Fruit fly (Drosophila melanogaster) whole organism, embryonic: ENCODE measurements around the gene stet.

ENCODE experiments used
- Bdp1 ChIP-seq: fragments of 200-800 bp; sonication (Bioruptor generic); optimal IDR thresholded peaks from 3 replicates; lab custom pipeline; 2016; ENCODE audit warnings: missing biosample characterization, missing genetic modification characterization
- CG15696 ChIP-seq: fragments of 200-800 bp; sonication (Bioruptor generic); optimal IDR thresholded peaks from 2 replicates; lab custom pipeline; 2019; ENCODE audit warnings: missing biosample characterization, mild to moderate bottlenecking, missing genetic modification characterization, moderate library complexity
- CG2116 ChIP-seq: fragments of 200-800 bp; sonication (Bioruptor generic); optimal IDR thresholded peaks from 3 replicates; lab custom pipeline; 2018; ENCODE audit warnings: missing biosample characterization, mild to moderate bottlenecking, missing genetic modification characterization
- CG2712 ChIP-seq: fragments of 200-800 bp; optimal IDR thresholded peaks from 3 replicates; lab custom pipeline; 2019; ENCODE audit warnings: missing biosample characterization, mild to moderate bottlenecking, missing genetic modification characterization, moderate library complexity
- CG30403 ChIP-seq: fragments of 200-800 bp; sonication (Bioruptor generic); optimal IDR thresholded peaks from 3 replicates; lab custom pipeline; 2016; ENCODE audit warnings: missing biosample characterization, missing genetic modification characterization
- CG31388 ChIP-seq: fragments of 200-800 bp; sonication (Bioruptor generic); optimal IDR thresholded peaks from 2 replicates; lab custom pipeline; 2016; ENCODE audit warnings: missing biosample characterization, missing genetic modification characterization
- CG3995 ChIP-seq: fragments of 200-800 bp; sonication (Bioruptor generic); optimal IDR thresholded peaks from 3 replicates; lab custom pipeline; 2016; ENCODE audit warnings: missing biosample characterization, missing genetic modification characterization
- CG4360 ChIP-seq: fragments of 200-800 bp; sonication (Bioruptor generic); IDR thresholded peaks from 2 replicates; pipeline ENCODE4 v1.3.6; 2022; ENCODE audit warnings: missing biosample characterization, missing genetic modification characterization
- CG4404 ChIP-seq: fragments of 200-800 bp; sonication (Bioruptor generic); IDR thresholded peaks from 2 replicates; pipeline ENCODE4 v1.3.6; 2022; ENCODE audit warnings: missing biosample characterization, missing genetic modification characterization
- CG4820 ChIP-seq: fragments of 200-800 bp; sonication (Bioruptor generic); optimal IDR thresholded peaks from 3 replicates; lab custom pipeline; 2016; ENCODE audit warnings: missing biosample characterization, missing genetic modification characterization
- CG4854 ChIP-seq: fragments of 200-800 bp; sonication (Bioruptor generic); optimal IDR thresholded peaks from 2 replicates; lab custom pipeline; 2016; ENCODE audit warnings: missing biosample characterization, missing genetic modification characterization, inconsistent platforms
- CG5245 ChIP-seq: fragments of 200-800 bp; sonication (Bioruptor generic); optimal IDR thresholded peaks from 3 replicates; lab custom pipeline; 2016; ENCODE audit warnings: missing biosample characterization, missing genetic modification characterization
- CG6791 ChIP-seq: fragments of 200-800 bp; sonication (Bioruptor generic); IDR thresholded peaks from 3 replicates; pipeline ENCODE4 v1.3.6; 2022; ENCODE audit warnings: missing biosample characterization, missing genetic modification characterization; ENCODE audit not compliant: partially characterized antibody
- CG8089 ChIP-seq: fragments of 200-800 bp; sonication (Bioruptor generic); optimal IDR thresholded peaks from 3 replicates; lab custom pipeline; 2016; ENCODE audit warnings: missing biosample characterization, missing genetic modification characterization
- CG8290 ChIP-seq, 3 experiments: fragments of 200-800 bp; sonication (Bioruptor generic); optimal IDR thresholded peaks; 2 replicates each; lab custom pipeline; 2016 to 2019; ENCODE audit warnings: missing biosample characterization in 3 of 3, missing genetic modification characterization in 3 of 3, mild to moderate bottlenecking in 2 of 3, moderate library complexity in 1 of 3
- CG8765 ChIP-seq: fragments of 200-800 bp; sonication (Bioruptor generic); IDR thresholded peaks from 2 replicates; pipeline ENCODE4 v1.3.6; 2022; ENCODE audit warnings: missing biosample characterization, missing genetic modification characterization
- CTCF ChIP-seq: fragments of 200-800 bp; sonication (Bioruptor generic); optimal IDR thresholded peaks from 2 replicates; lab custom pipeline; 2017; ENCODE audit warnings: missing biosample characterization, mild to moderate bottlenecking, missing genetic modification characterization, moderate library complexity
- CoRest ChIP-seq: fragments of 200-800 bp; sonication (Bioruptor generic); optimal IDR thresholded peaks from 3 replicates; lab custom pipeline; 2018; ENCODE audit warnings: missing biosample characterization, mild to moderate bottlenecking, missing genetic modification characterization, moderate library complexity
- E2f2 ChIP-seq: fragments of 200-800 bp; sonication (Bioruptor generic); IDR thresholded peaks from 2 replicates; pipeline ENCODE4 v1.3.6; 2022; ENCODE audit warnings: missing biosample characterization, missing genetic modification characterization
- Gug ChIP-seq: fragments of 200-800 bp; sonication (Bioruptor generic); IDR thresholded peaks from 4 replicates; pipeline ENCODE4 v1.3.6; 2022; ENCODE audit warnings: missing biosample characterization, missing genetic modification characterization
- H2.0 ChIP-seq: fragments of 200-800 bp; sonication (Bioruptor generic); IDR thresholded peaks from 2 replicates; pipeline ENCODE4 v1.3.6; 2022; ENCODE audit warnings: missing biosample characterization, missing genetic modification characterization
- Hmx ChIP-seq: fragments of 200-800 bp; sonication (Bioruptor generic); optimal IDR thresholded peaks from 2 replicates; lab custom pipeline; 2016; ENCODE audit warnings: missing biosample characterization, missing genetic modification characterization
- Hr39 ChIP-seq: fragments of >200 bp; optimal IDR thresholded peaks from 2 replicates; lab custom pipeline; 2017
- Hr51 ChIP-seq, 2 experiments: fragments of 200-800 bp; sonication (Bioruptor generic); optimal IDR thresholded peaks; 2 replicates in 1 of 2; 3 replicates in 1 of 2; lab custom pipeline; 2016 to 2018; ENCODE audit warnings: missing biosample characterization in 2 of 2, missing genetic modification characterization in 2 of 2, mild to moderate bottlenecking in 1 of 2, moderate library complexity in 1 of 2
- Myb ChIP-seq: fragments of 200-800 bp; sonication (Bioruptor generic); optimal IDR thresholded peaks from 2 replicates; lab custom pipeline; 2016; ENCODE audit warnings: missing biosample characterization, missing genetic modification characterization
- NC2β ChIP-seq: fragments of 200-800 bp; sonication (Bioruptor generic); optimal IDR thresholded peaks from 2 replicates; lab custom pipeline; 2016; ENCODE audit warnings: missing biosample characterization, missing genetic modification characterization
- Nf-YB ChIP-seq: fragments of 200-800 bp; sonication (Bioruptor generic); optimal IDR thresholded peaks from 3 replicates; lab custom pipeline; 2019; ENCODE audit warnings: missing biosample characterization, mild to moderate bottlenecking, missing genetic modification characterization, moderate library complexity
- NfI ChIP-seq: fragments of 200-800 bp; sonication (Bioruptor generic); optimal IDR thresholded peaks from 3 replicates; lab custom pipeline; 2018; ENCODE audit warnings: missing biosample characterization, mild to moderate bottlenecking, missing genetic modification characterization, moderate library complexity
- PHDP ChIP-seq: fragments of 200-800 bp; sonication (Bioruptor generic); optimal IDR thresholded peaks from 3 replicates; lab custom pipeline; 2018; ENCODE audit warnings: missing biosample characterization, mild to moderate bottlenecking, missing genetic modification characterization, moderate library complexity
- Rfx ChIP-seq: fragments of 200-800 bp; sonication (Bioruptor generic); IDR thresholded peaks from 2 replicates; pipeline ENCODE4 v1.3.6; 2022; ENCODE audit warnings: missing biosample characterization, missing genetic modification characterization
- Rx ChIP-seq: fragments of 200-800 bp; sonication (Bioruptor generic); IDR thresholded peaks from 2 replicates; pipeline ENCODE4 v1.3.6; 2022; ENCODE audit warnings: missing biosample characterization, missing genetic modification characterization
- Sox100B ChIP-seq: fragments of 200-800 bp; sonication (Bioruptor generic); optimal IDR thresholded peaks from 3 replicates; lab custom pipeline; 2018; ENCODE audit warnings: missing biosample characterization, mild to moderate bottlenecking, missing genetic modification characterization
- Vsx1 ChIP-seq: fragments of 200-800 bp; sonication (Bioruptor generic); optimal IDR thresholded peaks from 2 replicates; lab custom pipeline; 2017; ENCODE audit warnings: missing biosample characterization, mild to moderate bottlenecking, missing genetic modification characterization, missing genetic modification reagents
- ab ChIP-seq: fragments of 200-800 bp; sonication (Bioruptor generic); optimal IDR thresholded peaks from 2 replicates; lab custom pipeline; 2016; ENCODE audit warnings: missing biosample characterization, missing genetic modification characterization
- aop ChIP-seq: fragments of 200-800 bp; sonication (Bioruptor generic); IDR thresholded peaks from 2 replicates; pipeline ENCODE4 v1.3.6; 2022; ENCODE audit warnings: missing biosample characterization, missing genetic modification characterization
- chif ChIP-seq, 2 experiments: fragments of 200-800 bp; sonication (Bioruptor generic); optimal IDR thresholded peaks; 3 replicates each; lab custom pipeline; 2016; ENCODE audit warnings: missing biosample characterization in 2 of 2, missing genetic modification characterization in 2 of 2
- cwo ChIP-seq: fragments of 200-800 bp; sonication (Bioruptor generic); optimal IDR thresholded peaks from 3 replicates; lab custom pipeline; 2017; ENCODE audit warnings: missing biosample characterization, missing genetic modification characterization, mild to moderate bottlenecking, moderate library complexity, missing genetic modification reagents
- dmrt99B ChIP-seq: fragments of 200-800 bp; sonication (Bioruptor generic); optimal IDR thresholded peaks from 2 replicates; lab custom pipeline; 2018; ENCODE audit warnings: missing biosample characterization, mild to moderate bottlenecking, missing genetic modification characterization, moderate library complexity
- en ChIP-seq: fragments of 200-800 bp; sonication (Bioruptor generic); optimal IDR thresholded peaks from 2 replicates; lab custom pipeline; 2016; ENCODE audit warnings: missing biosample characterization, missing genetic modification characterization
- inv ChIP-seq: fragments of 200-800 bp; sonication (Bioruptor generic); IDR thresholded peaks from 2 replicates; pipeline ENCODE4 v1.3.6; 2022; ENCODE audit warnings: missing biosample characterization, missing genetic modification characterization; ENCODE audit not compliant: partially characterized antibody
- kni ChIP-seq: fragments of 200-800 bp; sonication (Bioruptor generic); optimal IDR thresholded peaks from 3 replicates; lab custom pipeline; 2017; ENCODE audit warnings: mild to moderate bottlenecking, missing biosample characterization, missing genetic modification reagents, missing genetic modification characterization
- mam ChIP-seq: fragments of 200-800 bp; sonication (Bioruptor generic); optimal IDR thresholded peaks from 3 replicates; lab custom pipeline; 2016; ENCODE audit warnings: missing biosample characterization, missing genetic modification characterization
- nau ChIP-seq: fragments of 200-800 bp; sonication (Bioruptor generic); optimal IDR thresholded peaks from 3 replicates; lab custom pipeline; 2017; ENCODE audit warnings: missing biosample characterization, mild to moderate bottlenecking, missing genetic modification characterization, missing genetic modification reagents
- odd ChIP-seq: fragments of 200-800 bp; sonication (Bioruptor generic); optimal IDR thresholded peaks from 2 replicates; lab custom pipeline; 2017; ENCODE audit warnings: missing biosample characterization, mild to moderate bottlenecking, missing genetic modification characterization
- otp ChIP-seq: fragments of 200-800 bp; sonication (Bioruptor generic); IDR thresholded peaks from 3 replicates; pipeline ENCODE4, ENCODE4 v1.3.6; 2022; ENCODE audit warnings: missing biosample characterization, missing genetic modification characterization
- sens-2 ChIP-seq: fragments of 200-800 bp; sonication (Bioruptor generic); IDR thresholded peaks from 2 replicates; pipeline ENCODE4 v1.3.6; 2022; ENCODE audit warnings: missing biosample characterization, missing genetic modification characterization
- shn ChIP-seq: fragments of 200-800 bp; sonication (Bioruptor generic); optimal IDR thresholded peaks from 3 replicates; lab custom pipeline; 2016; ENCODE audit warnings: missing biosample characterization, missing genetic modification characterization
- tgo ChIP-seq: fragments of 200-800 bp; sonication (Bioruptor generic); IDR thresholded peaks from 3 replicates; pipeline ENCODE4 v1.3.6; 2022; ENCODE audit warnings: missing biosample characterization, missing genetic modification characterization
- wek ChIP-seq: fragments of 200-800 bp; sonication (Bioruptor generic); optimal IDR thresholded peaks from 3 replicates; lab custom pipeline; 2018; ENCODE audit warnings: missing biosample characterization, mild to moderate bottlenecking, missing genetic modification characterization, moderate library complexity

The stet gene

DNA sequence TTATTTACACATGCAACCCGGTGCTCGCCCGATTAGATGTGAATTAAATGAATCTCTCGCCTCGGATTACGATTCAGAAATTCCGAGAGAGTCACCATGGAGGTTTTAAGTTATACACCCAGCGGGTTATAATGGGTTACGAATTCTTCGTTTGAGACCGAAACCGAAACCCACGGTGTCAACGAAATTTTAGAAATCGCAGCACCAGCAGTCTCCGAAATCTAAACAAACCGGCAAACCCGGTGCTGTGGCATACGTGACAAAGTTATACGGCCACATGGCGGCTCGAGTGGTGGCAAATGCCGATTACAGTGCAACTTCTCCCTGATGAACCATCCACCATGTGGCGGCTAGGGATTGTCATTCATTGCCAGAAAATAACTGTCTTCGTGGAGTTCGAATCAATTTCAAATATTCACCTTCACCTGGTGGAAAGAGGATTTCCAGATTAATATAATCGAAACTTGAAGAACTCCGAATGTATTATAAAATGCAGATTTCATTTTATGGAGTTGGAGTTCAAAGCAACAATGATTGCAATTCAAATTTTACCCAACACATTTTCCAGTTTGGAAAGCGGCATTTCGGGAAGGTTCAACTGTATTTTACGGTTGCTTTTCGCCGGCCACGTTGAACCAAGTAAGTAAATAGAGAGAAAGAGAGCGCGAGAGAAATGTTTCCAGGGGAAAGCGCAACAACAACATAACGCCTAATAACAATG lies 26.6 kb upstream of the stet start (continued):
- TF ChIP-seq Vsx1 (GFP tag; lab: Kevin White, UChicago) (peak; percentile 1), en (no peak), Sox100B (GFP tag; lab: Kevin White, UChicago) (peak; percentile 83), CTCF (GFP tag; lab: Kevin White, UChicago) (peak; percentile 25), Gug (GFP tag; lab: Robert Waterston, UW) (peak; percentile 45; the same call in 3 of the 4 replicates), ab (GFP tag; lab: Kevin White, UChicago) (no peak), chif (GFP tag; optimal IDR thresholded peaks at IDR 0.05; lab: Kevin White, UChicago) (peak; percentile 63 to 84), Nf-YB (GFP tag; lab: Kevin White, UChicago) (peak; percentile 33), CG8765 (GFP tag; lab: Robert Waterston, UW) (peak; percentile 32; the same call in 1 of the 2 replicates), CG4820 (GFP tag; lab: Kevin White, UChicago) (peak; percentile 53), dmrt99B (tag; lab: Kevin White, UChicago) (peak; percentile 84), CG15696 (peak; percentile 77), E2f2 (peak; percentile 35; the same call in 1 of the 2 replicates), inv (GFP tag; lab: Robert Waterston, UW) (no peak), CG4360 (GFP tag; lab: Robert Waterston, UW) (peak; percentile 67; the same call in 1 of the 2 replicates), CG31388 (GFP tag; lab: Kevin White, UChicago) (peak; percentile 32), tgo (peak; percentile 61), Rfx (GFP tag; lab: Robert Waterston, UW) (peak; percentile 46), CG5245 (GFP tag; lab: Kevin White, UChicago) (peak; percentile 40), Rx (peak; percentile 39; the same call in 1 of the 2 replicates), odd (GFP tag; lab: Kevin White, UChicago) (peak; percentile 62), nau (GFP tag; lab: Kevin White, UChicago) (no peak), sens-2 (GFP tag; lab: Robert Waterston, UW) (0 out of 2 replicates have a peak, but pooled peaks have one; percentile 32), Hmx (GFP tag; lab: Kevin White, UChicago) (peak; percentile 38), shn (GFP tag; lab: Kevin White, UChicago) (peak; percentile 71), cwo (GFP tag; lab: Kevin White, UChicago) (no peak), otp (GFP tag; lab: Robert Waterston, UW) (peak; percentile 53; the same call in 1 of the 3 replicates), CoRest (tag; lab: Kevin White, UChicago) (peak; percentile 80), CG3995 (GFP tag; lab: Kevin White, UChicago) (peak; percentile 43), wek (GFP tag; lab: Kevin White, UChicago) (no peak), NC2β (GFP tag; lab: Kevin White, UChicago) (peak; percentile 69), Myb (GFP tag; lab: Kevin White, UChicago) (no peak), mam (peak; percentile 59), Bdp1 (GFP tag; lab: Kevin White, UChicago) (peak; percentile 45), Hr51 (GFP tag; optimal IDR thresholded peaks at IDR 0.05; lab: Kevin White, UChicago) (peak in 1 of 2 experiments; percentile 78), CG8290 (GFP tag; optimal IDR thresholded peaks at IDR 0.05; lab: Kevin White, UChicago) (peak; percentile 33), CG8290 (tag; optimal IDR thresholded peaks at IDR 0.05; lab: Kevin White, UChicago) (peak; percentile 36 to 40), H2.0 (GFP tag; lab: Robert Waterston, UW) (0 out of 2 replicates have a peak, but pooled peaks have one; percentile 14), CG4854 (GFP tag; lab: Kevin White, UChicago) (peak; percentile 22), aop (GFP tag; lab: Robert Waterston, UW) (no peak), CG6791 (no peak), CG4404 (GFP tag; lab: Robert Waterston, UW) (peak; percentile 66), CG2712 (tag; lab: Kevin White, UChicago) (peak; percentile 85), CG30403 (GFP tag; lab: Kevin White, UChicago) (peak; percentile 85), NfI (GFP tag; lab: Kevin White, UChicago) (peak; percentile 68), kni (peak; percentile 84), PHDP (tag; lab: Kevin White, UChicago) (peak; percentile 70), CG2116 (GFP tag; lab: Kevin White, UChicago) (peak; percentile 34), Hr39 (lab: Kevin White, UChicago) (no peak), CG8089 (GFP tag; lab: Kevin White, UChicago) (peak; percentile 74)
